Fruit fly (Drosophila melanogaster) whole organism, embryonic: ENCODE results near the gene Oatp74D.

ENCODE experiments used
- Adf1 ChIP-seq: fragments of 200-800 bp; sonication (Bioruptor generic); IDR thresholded peaks from 2 replicates; pipeline ENCODE4 v1.3.6; 2022; ENCODE audit warnings: missing biosample characterization, missing genetic modification characterization
- BEAF-32 ChIP-seq: fragments of 200-800 bp; sonication (Bioruptor generic); optimal IDR thresholded peaks from 3 replicates; lab custom pipeline; 2017; ENCODE audit warnings: missing biosample characterization, missing genetic modification characterization, mild to moderate bottlenecking, moderate library complexity, missing genetic modification reagents
- CG10209 ChIP-seq: fragments of 200-800 bp; sonication (Bioruptor generic); optimal IDR thresholded peaks from 3 replicates; lab custom pipeline; 2017; ENCODE audit warnings: missing biosample characterization, mild to moderate bottlenecking, missing genetic modification characterization, missing genetic modification reagents
- CG14050 ChIP-seq: fragments of 200-800 bp; sonication (Bioruptor generic); IDR thresholded peaks from 3 replicates; pipeline ENCODE4 v1.3.6; 2022; ENCODE audit warnings: missing biosample characterization, missing genetic modification characterization
- CG15514 ChIP-seq: fragments of 200-800 bp; sonication (Bioruptor generic); optimal IDR thresholded peaks from 3 replicates; lab custom pipeline; 2017; ENCODE audit warnings: missing biosample characterization, missing genetic modification characterization, mild to moderate bottlenecking, moderate library complexity, missing genetic modification reagents
- CG18011 ChIP-seq: fragments of 200-800 bp; sonication (Bioruptor generic); optimal IDR thresholded peaks from 2 replicates; lab custom pipeline; 2017; ENCODE audit warnings: missing biosample characterization, missing genetic modification characterization, mild to moderate bottlenecking, moderate library complexity, missing genotype
- CG31388 ChIP-seq: fragments of 200-800 bp; sonication (Bioruptor generic); optimal IDR thresholded peaks from 2 replicates; lab custom pipeline; 2016; ENCODE audit warnings: missing biosample characterization, missing genetic modification characterization
- CG4404 ChIP-seq: fragments of 200-800 bp; sonication (Bioruptor generic); IDR thresholded peaks from 2 replicates; pipeline ENCODE4 v1.3.6; 2022; ENCODE audit warnings: missing biosample characterization, missing genetic modification characterization
- CG4707 ChIP-seq: fragments of 200-800 bp; sonication (Bioruptor generic); optimal IDR thresholded peaks from 2 replicates; lab custom pipeline; 2018; ENCODE audit warnings: missing biosample characterization, mild to moderate bottlenecking, missing genetic modification characterization, moderate library complexity
- CG5245 ChIP-seq: fragments of 200-800 bp; sonication (Bioruptor generic); optimal IDR thresholded peaks from 3 replicates; lab custom pipeline; 2016; ENCODE audit warnings: missing biosample characterization, missing genetic modification characterization
- CG6683 ChIP-seq: fragments of 200-800 bp; sonication (Bioruptor generic); optimal IDR thresholded peaks from 2 replicates; lab custom pipeline; 2017; ENCODE audit warnings: missing biosample characterization, mild to moderate bottlenecking, missing genetic modification characterization, missing genetic modification reagents
- CG6791 ChIP-seq: fragments of 200-800 bp; sonication (Bioruptor generic); IDR thresholded peaks from 3 replicates; pipeline ENCODE4 v1.3.6; 2022; ENCODE audit warnings: missing biosample characterization, missing genetic modification characterization; ENCODE audit not compliant: partially characterized antibody
- Dek ChIP-seq: fragments of 200-800 bp; sonication (Bioruptor generic); optimal IDR thresholded peaks from 3 replicates; lab custom pipeline; 2019; ENCODE audit warnings: missing biosample characterization, mild to moderate bottlenecking, missing genetic modification characterization, moderate library complexity
- GATAe ChIP-seq: fragments of 200-800 bp; sonication (Bioruptor generic); conservative IDR thresholded peaks from 2 replicates; pipeline ENCODE4 v1.3.6; 2022; ENCODE audit warnings: missing biosample characterization, missing genetic modification characterization
- Hmx ChIP-seq: fragments of 200-800 bp; sonication (Bioruptor generic); optimal IDR thresholded peaks from 2 replicates; lab custom pipeline; 2016; ENCODE audit warnings: missing biosample characterization, missing genetic modification characterization
- Med ChIP-seq: fragments of 200-800 bp; sonication (Bioruptor generic); peaks from one replicate; lab custom pipeline; 2016; ENCODE audit warnings: missing biosample characterization, missing genetic modification characterization, mild to moderate bottlenecking, inconsistent platforms, moderate library complexity
- NC2β ChIP-seq: fragments of 200-800 bp; sonication (Bioruptor generic); optimal IDR thresholded peaks from 2 replicates; lab custom pipeline; 2016; ENCODE audit warnings: missing biosample characterization, missing genetic modification characterization
- Xrp1 ChIP-seq: fragments of 200-800 bp; sonication (Bioruptor generic); IDR thresholded peaks from 2 replicates; pipeline ENCODE4 v1.3.6; 2022; ENCODE audit warnings: missing biosample characterization, missing genetic modification characterization
- abd-A ChIP-seq: fragments of 200-800 bp; sonication (Bioruptor generic); optimal IDR thresholded peaks from 3 replicates; lab custom pipeline; 2019; ENCODE audit warnings: missing biosample characterization, mild to moderate bottlenecking, missing genetic modification characterization, moderate library complexity
- amos ChIP-seq: fragments of 200-800 bp; sonication (Bioruptor generic); IDR thresholded peaks from 2 replicates; pipeline ENCODE4 v1.3.6; 2022; ENCODE audit warnings: missing biosample characterization, missing genetic modification characterization; ENCODE audit not compliant: partially characterized antibody
- ato ChIP-seq: fragments of 200-800 bp; sonication (Bioruptor generic); IDR thresholded peaks from 2 replicates; pipeline ENCODE4 v1.3.6; 2022; ENCODE audit warnings: missing biosample characterization, missing genetic modification characterization; ENCODE audit not compliant: partially characterized antibody
- cg ChIP-seq: fragments of 200-800 bp; sonication (Bioruptor generic); optimal IDR thresholded peaks from 3 replicates; lab custom pipeline; 2019; ENCODE audit warnings: missing biosample characterization, mild to moderate bottlenecking, missing genetic modification characterization, moderate library complexity
- crol ChIP-seq: fragments of 200-800 bp; sonication (Bioruptor generic); IDR thresholded peaks from 2 replicates; pipeline ENCODE4 v1.3.6; 2022; ENCODE audit warnings: missing biosample characterization, missing genetic modification characterization
- dpn ChIP-seq, 2 experiments: fragments of 200-800 bp; sonication (Bioruptor generic); optimal IDR thresholded peaks; 3 replicates each; lab custom pipeline; 2016; ENCODE audit warnings: missing biosample characterization in 2 of 2, missing genetic modification characterization in 2 of 2
- gro ChIP-seq: fragments of 200-800 bp; sonication (Bioruptor generic); optimal IDR thresholded peaks from 2 replicates; lab custom pipeline; 2016; ENCODE audit warnings: missing biosample characterization, missing genetic modification characterization
- hkb ChIP-seq, 2 experiments: fragments of 200-800 bp in 1 of 2; fragments of >200 bp in 1 of 2; sonication (Bioruptor generic) in 1 of 2; IDR thresholded peaks in 1 of 2; optimal IDR thresholded peaks in 1 of 2; 2 replicates each; pipeline versions ENCODE4 v1.3.6 to Lab custom; 2017 to 2022; ENCODE audit warnings: missing biosample characterization in 1 of 2, missing genetic modification characterization in 1 of 2
- lola ChIP-seq, 3 experiments: fragments of >200 bp in 2 of 3; fragments of 200-800 bp in 1 of 3; sonication (Bioruptor generic) in 1 of 3; optimal IDR thresholded peaks; 2 replicates each; lab custom pipeline; 2017 to 2019; ENCODE audit warnings: missing biosample characterization in 3 of 3, missing genetic modification characterization in 3 of 3, mild to moderate bottlenecking in 1 of 3, moderate library complexity in 1 of 3
- lov ChIP-seq, 2 experiments: fragments of 200-800 bp in 1 of 2; fragments of >200 bp in 1 of 2; sonication (Bioruptor generic) in 1 of 2; IDR thresholded peaks in 1 of 2; optimal IDR thresholded peaks in 1 of 2; 2 replicates in 1 of 2; 3 replicates in 1 of 2; pipeline versions ENCODE4 v1.3.6 to Lab custom; 2017 to 2022; ENCODE audit warnings: missing biosample characterization in 1 of 2, missing genetic modification characterization in 1 of 2
- mirr ChIP-seq: fragments of 200-800 bp; sonication (Bioruptor generic); optimal IDR thresholded peaks from 3 replicates; lab custom pipeline; 2018; ENCODE audit warnings: missing biosample characterization, mild to moderate bottlenecking, missing genetic modification characterization
- oc ChIP-seq: fragments of 200-800 bp; sonication (Bioruptor generic); optimal IDR thresholded peaks from 2 replicates; lab custom pipeline; 2018; ENCODE audit warnings: missing biosample characterization, mild to moderate bottlenecking, missing genetic modification characterization, moderate library complexity
- onecut ChIP-seq: fragments of 200-800 bp; sonication (Bioruptor generic); IDR thresholded peaks from 2 replicates; pipeline ENCODE4 v1.3.6; 2022; ENCODE audit warnings: missing biosample characterization, missing genetic modification characterization
- otp ChIP-seq: fragments of 200-800 bp; sonication (Bioruptor generic); IDR thresholded peaks from 3 replicates; pipeline ENCODE4, ENCODE4 v1.3.6; 2022; ENCODE audit warnings: missing biosample characterization, missing genetic modification characterization
- sna ChIP-seq: fragments of 200-800 bp; sonication (Bioruptor generic); IDR thresholded peaks from 2 replicates; pipeline ENCODE4 v1.3.6; 2022; ENCODE audit warnings: missing biosample characterization, missing genetic modification characterization; ENCODE audit not compliant: partially characterized antibody
- stc ChIP-seq: fragments of 200-800 bp; sonication (Bioruptor generic); IDR thresholded peaks from 2 replicates; pipeline ENCODE4 v1.3.6; 2022; ENCODE audit warnings: missing biosample characterization, missing genetic modification characterization
- tgo ChIP-seq: fragments of 200-800 bp; sonication (Bioruptor generic); IDR thresholded peaks from 3 replicates; pipeline ENCODE4 v1.3.6; 2022; ENCODE audit warnings: missing biosample characterization, missing genetic modification characterization
- tin ChIP-seq: fragments of 200-800 bp; sonication (Bioruptor generic); optimal IDR thresholded peaks from 3 replicates; lab custom pipeline; 2016; ENCODE audit warnings: missing biosample characterization, missing genetic modification characterization
- toy ChIP-seq: fragments of 200-800 bp; sonication (Bioruptor generic); IDR thresholded peaks from 2 replicates; pipeline ENCODE4 v1.3.6; 2022; ENCODE audit warnings: missing biosample characterization, missing genetic modification characterization
- unc-4 ChIP-seq: fragments of 200-800 bp; sonication (Bioruptor generic); IDR thresholded peaks from 2 replicates; pipeline ENCODE4 v1.3.6; 2022; ENCODE audit warnings: missing biosample characterization, missing genetic modification characterization; ENCODE audit not compliant: partially characterized antibody
- zfh1 ChIP-seq: fragments of 200-800 bp; sonication (Bioruptor generic); IDR thresholded peaks from 3 replicates; pipeline ENCODE4 v1.3.6; 2022; ENCODE audit warnings: missing biosample characterization, missing genetic modification characterization
- zfh2 ChIP-seq: fragments of 200-800 bp; sonication (Bioruptor generic); optimal IDR thresholded peaks from 2 replicates; lab custom pipeline; 2016; ENCODE audit warnings: missing biosample characterization, missing genetic modification characterization

The Oatp74D gene

dm6 chr3L:17461369-17462012 lies 25.4 kb upstream of the Oatp74D start (continued):
- TF ChIP-seq zfh2 (GFP tag; lab: Kevin White, UChicago) (no peak), BEAF-32 (GFP tag; lab: Kevin White, UChicago) (no peak), tgo (0 out of 3 replicates have a peak, but pooled peaks have one; percentile 15), otp (GFP tag; lab: Robert Waterston, UW) (no peak), hkb (optimal IDR thresholded peaks at IDR 0.05; lab: Kevin White, UChicago) (no peak), hkb (GFP tag; IDR thresholded peaks at IDR 0.05; lab: Robert Waterston, UW) (peak; percentile 18; the same call in 1 of the 2 replicates), CG18011 (no peak), CG6683 (GFP tag; lab: Kevin White, UChicago) (no peak), CG31388 (no peak), CG14050 (GFP tag; lab: Robert Waterston, UW) (no peak), CG6791 (GFP tag; lab: Robert Waterston, UW) (no peak), CG10209 (GFP tag; lab: Kevin White, UChicago) (no peak), CG4707 (GFP tag; lab: Kevin White, UChicago) (no peak), onecut (GFP tag; lab: Robert Waterston, UW) (peak; percentile 77), Dek (no peak), amos (GFP tag; lab: Robert Waterston, UW) (no peak), CG5245 (no peak), zfh1 (GFP tag; lab: Robert Waterston, UW) (peak; percentile 37; the same call in 1 of the 3 replicates), tin (GFP tag; lab: Kevin White, UChicago) (no peak), ato (GFP tag; lab: Robert Waterston, UW) (no peak), CG15514 (GFP tag; lab: Kevin White, UChicago) (no peak), stc (GFP tag; lab: Robert Waterston, UW) (no peak), lov (optimal IDR thresholded peaks at IDR 0.05; lab: Kevin White, UChicago) (no peak), lov (GFP tag; IDR thresholded peaks at IDR 0.05; lab: Robert Waterston, UW) (no peak), Xrp1 (GFP tag; lab: Robert Waterston, UW) (peak; percentile 59), crol (GFP tag; lab: Robert Waterston, UW) (peak; percentile 60), GATAe (GFP tag; lab: Robert Waterston, UW) (no peak), unc-4 (GFP tag; lab: Robert Waterston, UW) (no peak), gro (GFP tag; lab: Kevin White, UChicago) (no peak), Adf1 (GFP tag; lab: Robert Waterston, UW) (no peak), NC2β (GFP tag; lab: Kevin White, UChicago) (no peak), lola (GFP tag; optimal IDR thresholded peaks at IDR 0.05; lab: Kevin White, UChicago) (no peak), sna (no peak), CG4404 (GFP tag; lab: Robert Waterston, UW) (no peak; the same call in 1 of the 2 replicates)
- TF ChIP-seq, all 482 proteins: peak for 25

- TF ChIP-seq crol (GFP tag; lab: Robert Waterston, UW) (0 out of 2 replicates have a peak, but pooled peaks have one; percentile 14), toy (GFP tag; lab: Robert Waterston, UW) (no peak), abd-A (tag; lab: Kevin White, UChicago) (peak; percentile 57), oc (peak; percentile 15), Med (GFP tag; lab: Kevin White, UChicago) (peak; percentile 55), dpn (GFP tag; optimal IDR thresholded peaks at IDR 0.05; lab: Kevin White, UChicago) (no peak), Hmx (GFP tag; lab: Kevin White, UChicago) (no peak), mirr (no peak), cg (GFP tag; lab: Kevin White, UChicago) (peak; percentile 43)
- TF ChIP-seq, all 482 proteins: peak for 5
These were observed 24.4 kb upstream of the Oatp74D start for dm6 chr3L:17462474-17462873.
